Fruit fly (Drosophila melanogaster): ENCODE results near the gene CG17931.

Gene CG17931

dm6 chr3R:16331809-16332343 lies 27.4 kb downstream of the CG17931 start (continued):
- TF ChIP-seq wek (GFP tag; optimal IDR thresholded peaks at IDR 0.05) (peak; percentile 73), CG1529 (GFP tag; optimal IDR thresholded peaks at IDR 0.05) (peak; percentile 73), CG13894 (tag; optimal IDR thresholded peaks at IDR 0.05) (no peak), gfzf (GFP tag; optimal IDR thresholded peaks at IDR 0.05) (no peak), Sox102F (GFP tag; optimal IDR thresholded peaks at IDR 0.05) (peak; percentile 10), sens-2 (GFP tag; IDR thresholded peaks at IDR 0.05) (peak; percentile 23; the same call in 1 of the 2 replicates), Fer2 (tag; optimal IDR thresholded peaks at IDR 0.05) (peak; percentile 50), CG13775 (GFP tag; optimal IDR thresholded peaks at IDR 0.05) (peak; percentile 19), CG4707 (GFP tag; optimal IDR thresholded peaks at IDR 0.05) (peak; percentile 74), CkIIα-i1 (GFP tag; IDR thresholded peaks at IDR 0.05) (no peak), CG11695 (GFP tag; IDR thresholded peaks at IDR 0.05) (0 out of 3 replicates have a peak, but pooled peaks have one; percentile 61), Fer1 (GFP tag; optimal IDR thresholded peaks at IDR 0.05) (peak; percentile 30), ac (GFP tag; optimal IDR thresholded peaks at IDR 0.05) (peak; percentile 60), CG12391 (tag; optimal IDR thresholded peaks at IDR 0.05) (peak; percentile 19), CG4617 (GFP tag; optimal IDR thresholded peaks at IDR 0.05; ENCODE audit: borderline replicate concordance) (peak; percentile 0), CG3065 (GFP tag; optimal IDR thresholded peaks at IDR 0.05) (peak; percentile 60), pros (GFP tag; optimal IDR thresholded peaks at IDR 0.05) (no peak), fru (optimal IDR thresholded peaks at IDR 0.05) (no peak), TFAM (GFP tag; optimal IDR thresholded peaks at IDR 0.05) (peak; percentile 39), MESR4 (GFP tag; optimal IDR thresholded peaks at IDR 0.05) (peak; percentile 14), ems (GFP tag; optimal IDR thresholded peaks at IDR 0.05) (peak; percentile 62), CG11247 (GFP tag; IDR thresholded peaks at IDR 0.05) (peak; percentile 58), CG9797 (GFP tag; optimal IDR thresholded peaks at IDR 0.05) (peak; percentile 21)

dm6 chr3R:16329797-16330196 lies 29.5 kb downstream of the CG17931 start:
- peak; percentile 50 for TF ChIP-seq sd (tag; optimal IDR thresholded peaks at IDR 0.05)
- TF ChIP-seq CG10979 (tag; optimal IDR thresholded peaks at IDR 0.05): peak; percentile 13
- 0 out of 3 replicates have a peak, but pooled peaks have one; percentile 16 for TF ChIP-seq ci (GFP tag; IDR thresholded peaks at IDR 0.05)
- TF ChIP-seq CG12391 (tag; optimal IDR thresholded peaks at IDR 0.05): no peak
- peak; percentile 50 for TF ChIP-seq run (tag; optimal IDR thresholded peaks at IDR 0.05)
- TF ChIP-seq fd102C (GFP tag; optimal IDR thresholded peaks at IDR 0.05): no peak
- TF ChIP-seq twi (tag; optimal IDR thresholded peaks at IDR 0.05): peak; percentile 71
- peak; percentile 64 for TF ChIP-seq CTCF (GFP tag; optimal IDR thresholded peaks at IDR 0.05)
- no peak for TF ChIP-seq Kr (GFP tag; optimal IDR thresholded peaks at IDR 0.05)

- no peak for TF ChIP-seq CG16815 (GFP tag; optimal IDR thresholded peaks at IDR 0.05)
- no peak for TF ChIP-seq CG2120 (GFP tag; optimal IDR thresholded peaks at IDR 0.05)
- TF ChIP-seq CG3995 (GFP tag; optimal IDR thresholded peaks at IDR 0.05): peak; percentile 8
- no peak for TF ChIP-seq CG13624 (GFP tag; optimal IDR thresholded peaks at IDR 0.05)
- TF ChIP-seq tgo (GFP tag; IDR thresholded peaks at IDR 0.05): no peak
- TF ChIP-seq CG9817 (tag; optimal IDR thresholded peaks at IDR 0.05): no peak
- no peak for TF ChIP-seq dysf (GFP tag; IDR thresholded peaks at IDR 0.05)
- peak; percentile 69 for TF ChIP-seq lab (GFP tag; optimal IDR thresholded peaks at IDR 0.05)
- no peak for TF ChIP-seq Sox102F (GFP tag; optimal IDR thresholded peaks at IDR 0.05)
These were observed 31.7 kb downstream of the CG17931 start, which contains the start of gene CG17930 for dm6 chr3R:16327549-16327948. TSS of gene CG17930 (plus strand) at chr3R:16327849.
